Worm (Caenorhabditis elegans): Measurements from ENCODE around the gene srh-7.

DNA sequence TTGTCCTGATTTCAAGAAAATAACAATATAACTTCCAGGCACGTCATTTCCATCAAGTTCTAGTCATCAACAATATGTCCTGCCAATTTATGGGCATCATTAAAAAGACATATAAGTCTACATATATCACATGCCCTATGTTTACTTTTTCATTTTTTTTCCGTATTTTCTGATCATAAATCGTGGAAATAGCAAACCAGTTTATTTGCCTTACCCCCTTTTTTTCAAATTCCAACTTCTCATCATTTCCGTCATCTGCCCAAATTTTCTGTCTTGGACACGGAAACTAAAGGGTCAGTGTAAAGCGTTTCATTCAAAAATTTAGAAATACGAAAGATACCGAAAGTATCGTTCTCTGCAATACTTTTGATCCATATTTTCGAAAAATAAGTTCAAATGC, 15.7 kb upstream of the srh-7 start:
- TF ChIP-seq nhr-12 (tag; optimal IDR thresholded peaks at IDR 0.05) = no peak
- TF ChIP-seq pha-4 (tag; optimal IDR thresholded peaks at IDR 0.05) = no peak
- no peak for TF ChIP-seq elt-1 (tag; optimal IDR thresholded peaks at IDR 0.05)
- no peak for TF ChIP-seq eor-1 (tag; optimal IDR thresholded peaks at IDR 0.05)
- TF ChIP-seq lin-15B (tag; optimal IDR thresholded peaks at IDR 0.05) = no peak
- no peak for TF ChIP-seq ceh-16 (tag; optimal IDR thresholded peaks at IDR 0.05)
- TF ChIP-seq nfya-1 (tag; optimal IDR thresholded peaks at IDR 0.05; ENCODE audit: insufficient read depth) = no peak
- no peak for TF ChIP-seq nhr-67 (tag; optimal IDR thresholded peaks at IDR 0.05)
- TF ChIP-seq nhr-77 (tag; optimal IDR thresholded peaks at IDR 0.05) = no peak
- no peak for TF ChIP-seq ceh-28 (tag; optimal IDR thresholded peaks at IDR 0.05)
- TF ChIP-seq fkh-10 (GFP tag; optimal IDR thresholded peaks at IDR 0.05) = no peak

Data from whole organism, L3 larva.